Worm (Caenorhabditis elegans): ENCODE results near the gene F54C9.9.

F54C9.9 gene

DNA sequence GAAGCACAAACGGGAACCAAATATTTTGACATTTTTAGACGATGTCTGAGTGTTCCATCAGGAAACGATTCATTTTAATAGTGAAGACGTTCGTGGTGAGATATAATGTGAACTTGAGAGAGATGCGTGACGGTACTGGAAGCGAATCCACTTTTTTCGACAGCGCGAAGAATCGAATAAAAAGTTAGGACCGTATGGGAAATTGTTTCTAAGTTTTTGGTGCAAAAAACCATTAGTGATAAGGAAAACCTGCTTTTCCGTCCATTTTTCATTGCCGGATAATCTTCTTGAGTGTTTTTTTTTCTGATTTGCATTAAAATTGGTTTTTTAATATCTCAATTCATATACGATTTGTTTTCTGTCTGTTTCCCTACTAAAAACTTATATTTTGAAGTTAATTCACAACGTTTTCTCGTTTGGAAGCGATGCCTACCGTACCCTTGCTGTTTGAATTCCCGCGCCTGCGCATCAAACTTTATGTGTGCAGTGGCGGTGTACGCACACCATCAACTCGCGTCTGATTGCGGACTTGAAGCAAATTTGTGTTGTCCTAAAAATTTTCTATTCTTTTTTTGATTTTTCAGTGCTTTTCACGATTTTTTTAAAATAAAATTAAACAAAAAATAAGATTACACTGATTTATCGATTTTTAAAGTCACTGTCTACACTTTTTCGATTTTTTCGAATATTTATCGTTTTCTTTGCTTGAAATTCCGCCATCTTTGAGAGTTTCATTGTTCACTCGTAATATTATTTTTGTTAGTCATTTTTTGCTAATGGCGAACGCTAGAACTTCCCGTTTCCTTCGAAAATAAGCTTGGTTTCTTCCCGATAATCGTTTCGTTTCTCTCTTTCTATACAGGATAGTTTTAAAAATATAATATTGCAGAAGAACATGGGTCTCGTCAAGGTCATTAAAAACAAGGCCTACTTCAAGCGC is 8.5 kb upstream of the F54C9.9 start, which contains the start of the genes col-38 and rpl-5 (continued):
- TF ChIP-seq ceh-90 (tag; optimal IDR thresholded peaks at IDR 0.05), result peak; percentile 34
- TF ChIP-seq fkh-8 (tag; optimal IDR thresholded peaks at IDR 0.05), result peak; percentile 93
- peak; percentile 98 for TF ChIP-seq F16B12.6 (tag; optimal IDR thresholded peaks at IDR 0.05)
- peak; percentile 79 for TF ChIP-seq fos-1 (tag; optimal IDR thresholded peaks at IDR 0.05)
- TF ChIP-seq nhr-237 (tag; optimal IDR thresholded peaks at IDR 0.05), result peak; percentile 78
- TF ChIP-seq tbx-2 (tag; optimal IDR thresholded peaks at IDR 0.05), result peak; percentile 91
- TF ChIP-seq nhr-71 (tag; optimal IDR thresholded peaks at IDR 0.05), result peak; percentile 94
- TF ChIP-seq pax-3 (tag; optimal IDR thresholded peaks at IDR 0.05), result peak; percentile 82
- no peak for TF ChIP-seq hlh-4 (tag; optimal IDR thresholded peaks at IDR 0.05)
- TF ChIP-seq nhr-20 (tag; optimal IDR thresholded peaks at IDR 0.05), result peak; percentile 95
- TF ChIP-seq rnt-1 (tag; optimal IDR thresholded peaks at IDR 0.05), result peak; percentile 92
- peak; percentile 11 for TF ChIP-seq fkh-4 (tag; optimal IDR thresholded peaks at IDR 0.05; ENCODE audit: borderline replicate concordance)
- peak; percentile 96 for TF ChIP-seq unc-130 (tag; optimal IDR thresholded peaks at IDR 0.05)
- peak; percentile 52; the same call in 1 of the 2 replicates for TF ChIP-seq mab-9 (GFP tag; IDR thresholded peaks at IDR 0.05)
- TF ChIP-seq lsy-2 (tag; optimal IDR thresholded peaks at IDR 0.05), result peak; percentile 97 to 99
- no peak for TF ChIP-seq nhr-84 (tag; optimal IDR thresholded peaks at IDR 0.05)
- peak; percentile 82 for TF ChIP-seq dsc-1 (tag; optimal IDR thresholded peaks at IDR 0.05)
- no peak for TF ChIP-seq sup-37 (GFP tag; optimal IDR thresholded peaks at IDR 0.05)
- peak; percentile 97 to 99 (median 97) for TF ChIP-seq dpl-1 (GFP tag; optimal IDR thresholded peaks at IDR 0.05)
- TF ChIP-seq aha-1 (tag; optimal IDR thresholded peaks at IDR 0.05), result peak; percentile 59
- TF ChIP-seq pag-3 (tag; optimal IDR thresholded peaks at IDR 0.05; ENCODE audit: borderline replicate concordance, insufficient read depth), result no peak
- no peak for TF ChIP-seq nhr-76 (tag; optimal IDR thresholded peaks at IDR 0.05)
- TF ChIP-seq pqm-1 (tag; optimal IDR thresholded peaks at IDR 0.05), result no peak
- no peak for TF ChIP-seq sptf-1 (tag; optimal IDR thresholded peaks at IDR 0.05)
- TF ChIP-seq unc-86 (tag; optimal IDR thresholded peaks at IDR 0.05), result peak; percentile 79
- TF ChIP-seq sox-4 (tag; optimal IDR thresholded peaks at IDR 0.05), result peak; percentile 30
- TF ChIP-seq ets-5 (GFP tag; IDR thresholded peaks at IDR 0.05), result no peak
- TF ChIP-seq unc-30 (tag; optimal IDR thresholded peaks at IDR 0.05), result no peak
- peak; percentile 96 for TF ChIP-seq C16A3.4 (tag; optimal IDR thresholded peaks at IDR 0.05)
- TF ChIP-seq zip-4 (GFP tag; optimal IDR thresholded peaks at IDR 0.05), result peak; percentile 47
- peak; percentile 91 for TF ChIP-seq nhr-85 (tag)
- peak; percentile 87 for TF ChIP-seq lin-13 (GFP tag; optimal IDR thresholded peaks at IDR 0.05)
- peak; percentile 74 for TF ChIP-seq egl-13 (tag; optimal IDR thresholded peaks at IDR 0.05)
- TF ChIP-seq ces-1 (GFP tag; optimal IDR thresholded peaks at IDR 0.05), result no peak
- TF ChIP-seq isw-1 (GFP tag; IDR thresholded peaks at IDR 0.05), result peak; percentile 96

DNA sequence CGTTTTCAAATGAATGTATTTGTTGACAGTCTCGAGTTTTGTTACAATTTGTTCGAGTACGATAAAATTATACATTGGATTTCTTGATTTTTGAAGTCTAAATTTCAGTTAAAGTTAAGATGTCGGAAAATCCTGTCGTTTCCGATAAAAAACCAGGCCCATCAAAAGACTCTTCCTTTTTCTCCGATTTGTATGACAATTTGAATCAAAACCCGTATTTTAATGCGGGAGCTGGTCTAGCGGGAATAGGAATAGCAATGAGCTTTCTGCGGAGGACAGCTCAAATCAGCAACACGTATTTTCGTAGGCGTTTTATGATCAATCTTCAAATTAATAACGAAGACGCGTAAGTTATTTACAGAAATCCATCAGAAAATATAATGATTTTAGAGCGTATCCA is 6.9 kb upstream of the F54C9.9 start, which contains the start of gene bcs-1:
TSS of gene bcs-1 (plus strand) at position 109 of the 400 bp plus-strand sequence.
- no peak for TF ChIP-seq nhr-85 (tag)
- no peak for TF ChIP-seq tbx-2 (tag; optimal IDR thresholded peaks at IDR 0.05)
- no peak for TF ChIP-seq efl-1 (optimal IDR thresholded peaks at IDR 0.05)
- peak in 1 of 2 experiments; percentile 77 for TF ChIP-seq efl-1 (GFP tag; optimal IDR thresholded peaks at IDR 0.05 in 1 of 2)
- TF ChIP-seq lsy-2 (tag; optimal IDR thresholded peaks at IDR 0.05), result peak in 1 of 2 experiments; percentile 53
- TF ChIP-seq ztf-4 (tag; optimal IDR thresholded peaks at IDR 0.05), result no peak

DNA sequence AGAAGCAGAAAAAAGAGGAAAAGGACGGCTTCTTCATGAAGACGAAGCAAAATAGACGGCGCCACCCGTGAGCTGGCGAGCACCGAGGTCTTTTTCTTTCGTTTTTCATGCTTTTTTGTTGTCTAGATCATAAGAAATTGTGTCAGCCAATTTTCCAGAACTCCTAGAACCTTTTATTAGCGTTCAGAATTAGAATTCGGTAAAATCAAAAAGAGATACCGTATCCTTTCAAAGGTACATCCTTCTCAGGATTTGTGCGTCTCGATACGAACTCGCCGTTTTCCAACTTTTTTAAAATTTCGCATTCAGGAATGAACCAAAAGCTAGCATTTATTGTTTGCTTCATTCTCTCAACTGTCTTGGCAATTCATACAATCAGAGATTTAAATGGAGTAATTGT is 4.8 kb upstream of the F54C9.9 start, which contains the start of gene F54C9.7:
TSS of gene F54C9.7 (plus strand) at position 301 of the 400 bp plus-strand sequence.
- TF ChIP-seq egl-13 (tag; optimal IDR thresholded peaks at IDR 0.05) (no peak), skn-1 (tag; optimal IDR thresholded peaks at IDR 0.05) (no peak), nhr-20 (tag; optimal IDR thresholded peaks at IDR 0.05) (no peak), lin-39 (tag; optimal IDR thresholded peaks at IDR 0.05) (no peak), tbx-2 (tag; optimal IDR thresholded peaks at IDR 0.05) (no peak), lin-14 (GFP tag; optimal IDR thresholded peaks at IDR 0.05) (no peak), hlh-4 (tag; optimal IDR thresholded peaks at IDR 0.05) (no peak), ztf-11 (tag; optimal IDR thresholded peaks at IDR 0.05) (no peak), unc-98 (GFP tag; IDR thresholded peaks at IDR 0.05) (no peak), alr-1 (tag; optimal IDR thresholded peaks at IDR 0.05; ENCODE audit: borderline replicate concordance) (no peak), nhr-77 (tag; optimal IDR thresholded peaks at IDR 0.05) (no peak), blmp-1 (tag; optimal IDR thresholded peaks at IDR 0.05) (no peak), lir-3 (tag; optimal IDR thresholded peaks at IDR 0.05; ENCODE audit: poor library complexity) (no peak), Y116A8C.19 (tag; optimal IDR thresholded peaks at IDR 0.05; ENCODE audit: borderline replicate concordance) (no peak), mdl-1 (tag; optimal IDR thresholded peaks at IDR 0.05) (no peak), ces-1 (GFP tag; optimal IDR thresholded peaks at IDR 0.05) (no peak), nhr-85 (tag) (no peak), dpl-1 (GFP tag; optimal IDR thresholded peaks at IDR 0.05) (no peak)

Data from whole organism, L1 larva.